Worm (Caenorhabditis elegans) whole organism, early embryonic: ENCODE data around the gene oac-50.
A peak's percentile ranks its signal among the peaks of the same experiment; 100 is the strongest.

Experiments
- B0310.2 ChIP-seq: sonication (generic microtip); optimal IDR thresholded peaks from 2 replicates; lab custom pipeline; 2016; ENCODE audit warnings: mild to moderate bottlenecking, missing genetic modification characterization, missing compliant biosample characterization
- F13C5.2 ChIP-seq: sonication (generic microtip); optimal IDR thresholded peaks from 2 replicates; lab custom pipeline; 2017; ENCODE audit warnings: mild to moderate bottlenecking, missing genetic modification characterization, inconsistent platforms, missing compliant biosample characterization
- aly-1 ChIP-seq: sonication (generic microtip); optimal IDR thresholded peaks from 2 replicates; lab custom pipeline; 2016; ENCODE audit warnings: missing genetic modification characterization, missing compliant biosample characterization
- ama-1 ChIP-seq: fragments of 150-350 bp; optimal IDR thresholded peaks from 2 replicates; lab custom pipeline; 2014
- ceh-13 ChIP-seq: fragments of 200-800 bp; sonication (Bioruptor generic); optimal IDR thresholded peaks from 2 replicates; lab custom pipeline; 2018; ENCODE audit warnings: mild to moderate bottlenecking, missing genetic modification characterization, missing compliant biosample characterization
- ceh-36 ChIP-seq: sonication (generic microtip); optimal IDR thresholded peaks from 2 replicates; lab custom pipeline; 2016; ENCODE audit warnings: missing genetic modification characterization, inconsistent platforms, missing compliant biosample characterization
- ets-7 ChIP-seq: sonication (generic microtip); optimal IDR thresholded peaks from 2 replicates; lab custom pipeline; 2016; ENCODE audit warnings: missing genotype, missing genetic modification characterization, missing compliant biosample characterization
- flt-1 ChIP-seq: fragments of 200-800 bp; sonication (Bioruptor generic); IDR thresholded peaks from 2 replicates; pipeline ENCODE4 v1.3.6; 2022; ENCODE audit warnings: missing genetic modification characterization, missing compliant biosample characterization
- hmbx-1 ChIP-seq: sonication (generic microtip); optimal IDR thresholded peaks from 2 replicates; lab custom pipeline; 2016; ENCODE audit warnings: mild to moderate bottlenecking, missing genetic modification characterization, missing compliant biosample characterization
- hmg-4 ChIP-seq: fragments of 200-800 bp; sonication (Bioruptor generic); optimal IDR thresholded peaks from 2 replicates; lab custom pipeline; 2018; ENCODE audit warnings: mild to moderate bottlenecking, missing genetic modification characterization, missing compliant biosample characterization
- hnd-1 ChIP-seq: sonication (generic microtip); optimal IDR thresholded peaks from 2 replicates; lab custom pipeline; 2016; ENCODE audit warnings: missing genetic modification characterization, missing compliant biosample characterization
- pes-1 ChIP-seq: fragments of 200-800 bp; sonication (Bioruptor generic); IDR thresholded peaks from 2 replicates; pipeline ENCODE4 v1.3.6; 2022; ENCODE audit warnings: missing genetic modification reagents, missing genetic modification characterization, missing compliant biosample characterization
- scrt-1 ChIP-seq: fragments of 200-800 bp; sonication (Bioruptor generic); IDR thresholded peaks from 2 replicates; pipeline ENCODE4 v1.3.6; 2022; ENCODE audit warnings: missing genetic modification characterization, missing compliant biosample characterization
- sea-1 ChIP-seq: fragments of 200-800 bp; sonication (Bioruptor generic); conservative IDR thresholded peaks from 2 replicates; pipeline ENCODE4 v1.3.6; 2022; ENCODE audit warnings: missing genetic modification characterization, missing compliant biosample characterization
- tbx-11 ChIP-seq: fragments of 200-800 bp; sonication (Bioruptor generic); IDR thresholded peaks from 2 replicates; pipeline ENCODE4 v1.3.6; 2022; ENCODE audit warnings: missing genetic modification characterization, missing compliant biosample characterization
- tbx-37 ChIP-seq: fragments of 200-800 bp; sonication (Bioruptor generic); conservative IDR thresholded peaks from 2 replicates; pipeline ENCODE4 v1.3.6; 2022; ENCODE audit warnings: missing genetic modification reagents, missing genetic modification characterization, missing compliant biosample characterization
- tra-4 ChIP-seq: sonication (generic microtip); optimal IDR thresholded peaks from 2 replicates; lab custom pipeline; 2017; ENCODE audit warnings: missing genetic modification characterization, missing compliant biosample characterization

Gene oac-50

DNA sequence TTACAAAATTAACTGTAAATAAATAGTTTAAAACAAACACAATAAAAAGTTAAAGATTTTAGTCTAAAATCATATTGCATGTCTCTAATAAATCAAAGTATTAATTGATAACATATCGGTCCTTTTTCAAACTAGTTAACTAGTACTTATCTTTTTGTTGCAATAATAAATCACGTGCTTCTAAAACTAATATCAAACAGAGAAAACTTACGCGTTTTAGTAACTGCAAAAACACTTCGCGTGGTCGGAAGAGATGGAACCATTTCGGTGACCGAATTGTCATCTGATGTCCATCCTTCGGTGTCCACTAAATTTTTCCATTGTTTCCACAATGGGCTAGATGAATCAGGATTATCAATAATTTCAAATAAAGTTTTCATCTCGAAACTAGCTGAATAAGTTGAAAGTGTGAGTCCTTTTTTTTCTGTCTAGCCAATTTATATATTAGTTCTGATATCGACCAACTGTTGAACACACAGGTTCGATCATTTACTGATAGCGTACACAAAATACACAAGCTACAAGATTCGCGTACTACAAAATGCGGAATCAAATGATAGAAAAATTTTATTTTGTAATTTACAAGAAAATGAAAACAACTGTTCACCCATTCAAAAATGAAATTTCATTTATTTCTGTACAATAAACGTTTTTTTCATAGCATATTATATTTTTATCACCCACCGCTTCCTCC, 25.1 kb upstream of the oac-50 start, which contains the start of gene F21C10.9:
Gene F21C10.9, minus strand, starts transcription at position 417 of the 694 bp plus-strand sequence.
- TF ChIP-seq B0310.2 (tag; lab: Kevin White, UChicago) (no peak), tbx-37 (GFP tag; lab: Robert Waterston, UW) (no peak), scrt-1 (GFP tag; lab: Robert Waterston, UW) (no peak)

DNA sequence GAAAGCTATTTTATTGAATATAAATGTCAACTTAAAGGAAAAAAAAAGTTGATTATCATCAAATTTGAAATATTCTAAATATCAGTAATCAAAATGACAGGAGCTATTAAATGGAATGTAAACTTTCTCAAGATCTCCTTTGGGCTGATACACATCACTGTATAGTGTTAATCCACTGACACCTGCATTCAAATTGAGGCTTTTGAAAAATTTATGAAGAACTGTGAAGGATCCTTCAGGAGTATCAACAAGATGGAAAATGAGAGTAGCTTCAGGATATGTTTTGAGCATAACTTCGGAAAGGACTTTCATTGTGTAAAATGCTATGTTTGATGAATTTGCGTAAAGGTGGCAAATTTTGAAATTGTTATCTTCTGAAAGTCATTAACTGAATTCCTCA, 23.9 kb upstream of the oac-50 start:
- TF ChIP-seq flt-1: no peak
- TF ChIP-seq F13C5.2 (tag; lab: Kevin White, UChicago): no peak
- no peak for TF ChIP-seq hmg-4
- no peak for TF ChIP-seq ceh-36 (tag; lab: Kevin White, UChicago)
- no peak for TF ChIP-seq sea-1 (GFP tag; lab: Robert Waterston, UW)
- TF ChIP-seq ceh-13 (GFP tag; lab: Kevin White, UChicago): no peak

DNA sequence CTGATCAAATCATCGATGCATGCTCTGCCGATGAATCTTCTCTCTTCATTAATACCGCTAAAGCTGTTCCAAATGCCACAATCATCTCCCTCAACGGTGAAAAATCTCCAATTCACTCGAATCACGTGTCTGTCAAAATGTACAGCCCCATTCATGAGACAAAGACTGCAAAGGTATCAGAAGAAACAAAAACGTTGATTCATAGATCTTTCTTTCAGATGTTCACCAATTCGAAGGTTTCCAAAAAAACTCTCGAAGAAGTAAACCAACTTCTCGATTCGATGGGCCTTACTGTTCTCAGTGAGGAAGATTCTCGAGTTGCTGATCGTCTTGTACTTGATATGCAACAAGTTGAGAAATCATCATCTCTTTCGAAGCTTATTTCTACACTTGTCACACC, 23.3 kb upstream of the oac-50 start:
- TF ChIP-seq pes-1 (GFP tag; lab: Robert Waterston, UW): no peak
- TF ChIP-seq tra-4 (tag; lab: Kevin White, UChicago): no peak
- no peak for TF ChIP-seq ama-1 (lab: Kevin White, UChicago)
- TF ChIP-seq sea-1 (GFP tag; lab: Robert Waterston, UW): no peak
- no peak for TF ChIP-seq ets-7
- TF ChIP-seq hmbx-1 (tag; lab: Kevin White, UChicago): no peak
- TF ChIP-seq aly-1 (tag; lab: Kevin White, UChicago): no peak
- TF ChIP-seq tbx-11 (GFP tag; lab: Robert Waterston, UW): no peak
- no peak for TF ChIP-seq hmg-4
- no peak for TF ChIP-seq flt-1
- TF ChIP-seq ceh-13 (GFP tag; lab: Kevin White, UChicago): no peak
- TF ChIP-seq tbx-37 (GFP tag; lab: Robert Waterston, UW): no peak

- TF ChIP-seq flt-1 (no peak), tbx-37 (GFP tag; lab: Robert Waterston, UW) (no peak), B0310.2 (tag; lab: Kevin White, UChicago) (no peak), sea-1 (GFP tag; lab: Robert Waterston, UW) (no peak), tbx-11 (GFP tag; lab: Robert Waterston, UW) (no peak), ama-1 (lab: Kevin White, UChicago) (no peak), aly-1 (tag; lab: Kevin White, UChicago) (peak; percentile 24), tra-4 (tag; lab: Kevin White, UChicago) (no peak), F13C5.2 (tag; lab: Kevin White, UChicago) (peak; percentile 30), ceh-36 (tag; lab: Kevin White, UChicago) (no peak), scrt-1 (GFP tag; lab: Robert Waterston, UW) (no peak)
Observed at ce11 chrV:9095613-9096317, 22.4 kb upstream of the oac-50 start, which contains the start of gene F21C10.10. F21C10.10 (plus strand) TSS chrV:9096267.

- TF ChIP-seq ceh-36 (tag; lab: Kevin White, UChicago): no peak
- no peak for TF ChIP-seq flt-1
- no peak for TF ChIP-seq B0310.2 (tag; lab: Kevin White, UChicago)
- no peak for TF ChIP-seq hmbx-1 (tag; lab: Kevin White, UChicago)
- no peak for TF ChIP-seq hnd-1 (tag; lab: Kevin White, UChicago)
- no peak for TF ChIP-seq hmg-4
- TF ChIP-seq ama-1 (lab: Kevin White, UChicago): no peak
- no peak for TF ChIP-seq tra-4 (tag; lab: Kevin White, UChicago)
- no peak for TF ChIP-seq sea-1 (GFP tag; lab: Robert Waterston, UW)
- no peak for TF ChIP-seq scrt-1 (GFP tag; lab: Robert Waterston, UW)
- no peak for TF ChIP-seq F13C5.2 (tag; lab: Kevin White, UChicago)
- TF ChIP-seq pes-1 (GFP tag; lab: Robert Waterston, UW): no peak
- TF ChIP-seq tbx-37 (GFP tag; lab: Robert Waterston, UW): no peak
- TF ChIP-seq ceh-13 (GFP tag; lab: Kevin White, UChicago): no peak
- TF ChIP-seq tbx-11 (GFP tag; lab: Robert Waterston, UW): no peak
- TF ChIP-seq ets-7: no peak
- no peak for TF ChIP-seq aly-1 (tag; lab: Kevin White, UChicago)
Observed at ce11 chrV:9094976-9095375, 21.6 kb upstream of the oac-50 start.

- TF ChIP-seq flt-1 (no peak), hmbx-1 (tag; lab: Kevin White, UChicago) (no peak), sea-1 (GFP tag; lab: Robert Waterston, UW) (no peak)
Observed at ce11 chrV:9094060-9094628, 20.8 kb upstream of the oac-50 start.

DNA sequence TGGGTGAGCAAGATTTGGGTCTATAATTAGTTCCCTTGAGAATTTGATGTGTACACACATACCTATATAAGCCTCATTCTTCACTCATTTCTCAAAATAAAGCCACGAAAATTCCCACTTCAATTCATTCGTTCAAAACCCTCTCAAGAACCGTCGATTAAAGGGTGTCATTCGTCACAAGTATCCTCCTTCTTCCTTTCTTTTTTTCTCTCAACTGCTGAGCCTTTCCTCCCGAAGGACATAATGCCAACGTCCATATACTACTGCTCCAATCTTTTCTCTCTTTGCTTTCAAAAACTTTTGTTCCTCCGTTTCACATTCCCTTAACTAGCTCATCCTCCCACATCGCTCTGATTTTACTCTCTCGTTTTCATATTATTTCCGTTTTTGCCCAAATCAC, 18.9 kb upstream of the oac-50 start, which contains the start of gene T27E4.1:
Gene T27E4.1, plus strand, starts transcription at position 137 of the 400 bp plus-strand sequence.
- TF ChIP-seq ets-7 (no peak), tbx-11 (GFP tag; lab: Robert Waterston, UW) (no peak), hnd-1 (tag; lab: Kevin White, UChicago) (no peak), tra-4 (tag; lab: Kevin White, UChicago) (no peak), ama-1 (lab: Kevin White, UChicago) (no peak), flt-1 (no peak), pes-1 (GFP tag; lab: Robert Waterston, UW) (no peak)
